Fruit fly (Drosophila melanogaster): Measurements from ENCODE around the gene CG45218.
A peak's percentile ranks its signal among the peaks of the same experiment; 100 is the strongest.

The CG45218 gene

DNA sequence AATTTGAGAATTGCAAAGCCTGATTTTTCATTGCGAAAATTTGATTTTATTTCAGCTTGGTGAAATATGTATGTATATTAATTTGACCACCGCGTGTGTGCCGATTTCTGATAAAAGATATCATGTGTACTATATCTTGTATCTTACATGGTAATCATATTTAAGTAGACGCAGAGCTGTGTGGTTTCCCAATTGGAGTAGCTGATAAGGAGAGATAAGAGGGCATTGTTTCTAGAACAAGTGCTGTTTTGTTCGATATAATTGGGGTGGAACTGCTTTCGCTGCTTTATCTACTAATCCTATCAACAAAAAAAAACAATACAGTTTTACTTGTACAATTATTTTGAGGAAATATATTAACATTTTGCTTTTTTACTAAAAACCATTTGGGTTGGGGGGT is 44.0 kb downstream of the CG45218 start:
- no peak for TF ChIP-seq sage (GFP tag; optimal IDR thresholded peaks at IDR 0.05)
- no peak for TF ChIP-seq fru (GFP tag; optimal IDR thresholded peaks at IDR 0.05)
- no peak for TF ChIP-seq jim (GFP tag; optimal IDR thresholded peaks at IDR 0.05)
- TF ChIP-seq Mio (GFP tag; optimal IDR thresholded peaks at IDR 0.05) = no peak
- no peak for TF ChIP-seq pan (optimal IDR thresholded peaks at IDR 0.05)
- no peak for TF ChIP-seq psq (GFP tag; optimal IDR thresholded peaks at IDR 0.05)
- no peak for TF ChIP-seq ey (GFP tag; optimal IDR thresholded peaks at IDR 0.05)
- TF ChIP-seq Abd-B (GFP tag; optimal IDR thresholded peaks at IDR 0.05) = no peak
- no peak for TF ChIP-seq CG9705 (GFP tag; optimal IDR thresholded peaks at IDR 0.05)
- TF ChIP-seq brk (GFP tag; optimal IDR thresholded peaks at IDR 0.05) = no peak
- TF ChIP-seq rgr (GFP tag; optimal IDR thresholded peaks at IDR 0.05) = no peak
- no peak for TF ChIP-seq Hr78 (GFP tag; optimal IDR thresholded peaks at IDR 0.05)
- peak in 1 of 2 experiments; percentile 22 for TF ChIP-seq foxo (GFP tag; optimal IDR thresholded peaks at IDR 0.05)
- peak; percentile 8 for TF ChIP-seq Sp1 (GFP tag; optimal IDR thresholded peaks at IDR 0.05)
- TF ChIP-seq Dfd (GFP tag; optimal IDR thresholded peaks at IDR 0.05) = no peak
- TF ChIP-seq GATAd (GFP tag; optimal IDR thresholded peaks at IDR 0.05) = no peak
- peak; percentile 7 for TF ChIP-seq h (GFP tag; optimal IDR thresholded peaks at IDR 0.05)
- TF ChIP-seq Rel (GFP tag; optimal IDR thresholded peaks at IDR 0.05) = no peak
- peak; percentile 98 for TF ChIP-seq Rel (tag; optimal IDR thresholded peaks at IDR 0.05)
- no peak for TF ChIP-seq lola (GFP tag; optimal IDR thresholded peaks at IDR 0.05)
- no peak for TF ChIP-seq Myc (optimal IDR thresholded peaks at IDR 0.05)
- TF ChIP-seq br (GFP tag; optimal IDR thresholded peaks at IDR 0.05) = peak; percentile 4
- no peak for TF ChIP-seq dsf (GFP tag; optimal IDR thresholded peaks at IDR 0.05; ENCODE audit: borderline replicate concordance)
- TF ChIP-seq sv (GFP tag; optimal IDR thresholded peaks at IDR 0.05) = no peak
- peak; percentile 9 for TF ChIP-seq Jra (GFP tag; optimal IDR thresholded peaks at IDR 0.05)

DNA sequence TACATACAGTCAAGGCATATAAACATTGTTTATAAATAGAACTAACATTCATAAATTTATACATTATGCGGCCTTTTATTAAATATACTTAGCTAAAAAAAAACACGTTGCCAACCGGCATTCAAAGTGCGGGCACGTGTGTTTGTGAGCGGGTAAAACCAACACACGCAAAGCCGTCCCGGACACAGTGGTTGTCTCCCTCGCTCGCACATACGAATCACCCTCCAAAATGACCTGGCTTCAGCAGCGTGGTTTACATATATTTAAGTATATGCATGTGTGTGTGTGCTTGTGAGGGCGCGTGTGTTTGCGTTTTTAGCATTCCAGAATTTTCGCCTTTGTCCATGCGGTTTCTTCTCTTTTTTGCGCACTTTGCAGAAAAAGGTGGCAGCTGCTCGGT is 47.1 kb downstream of the CG45218 start:
- no peak for TF ChIP-seq Dfd (GFP tag; optimal IDR thresholded peaks at IDR 0.05)
- TF ChIP-seq ey (GFP tag; optimal IDR thresholded peaks at IDR 0.05) = peak; percentile 4
- TF ChIP-seq CG32264 (GFP tag; optimal IDR thresholded peaks at IDR 0.05) = peak; percentile 30
- TF ChIP-seq usp (GFP tag; optimal IDR thresholded peaks at IDR 0.05) = no peak
- no peak for TF ChIP-seq dsf (GFP tag; optimal IDR thresholded peaks at IDR 0.05; ENCODE audit: borderline replicate concordance)
- TF ChIP-seq br (GFP tag; optimal IDR thresholded peaks at IDR 0.05) = no peak
- no peak for TF ChIP-seq Hnf4 (GFP tag; optimal IDR thresholded peaks at IDR 0.05)
- no peak for TF ChIP-seq CrebA (GFP tag; optimal IDR thresholded peaks at IDR 0.05; ENCODE audit: borderline replicate concordance)
- TF ChIP-seq sv (GFP tag; optimal IDR thresholded peaks at IDR 0.05) = no peak
- TF ChIP-seq sage (GFP tag; optimal IDR thresholded peaks at IDR 0.05) = peak; percentile 60
- no peak for TF ChIP-seq dl (GFP tag; optimal IDR thresholded peaks at IDR 0.05; ENCODE audit: insufficient read depth in 1 of 2, partially characterized antibody in 2 of 2)
- peak; percentile 69 for TF ChIP-seq N (GFP tag; optimal IDR thresholded peaks at IDR 0.05)
- peak; percentile 29 for TF ChIP-seq Hr78 (GFP tag; optimal IDR thresholded peaks at IDR 0.05)
- no peak for TF ChIP-seq Mio (GFP tag; optimal IDR thresholded peaks at IDR 0.05)
- TF ChIP-seq GATAd (GFP tag; optimal IDR thresholded peaks at IDR 0.05) = no peak
- no peak for TF ChIP-seq CG9705 (GFP tag; optimal IDR thresholded peaks at IDR 0.05)
- no peak for TF ChIP-seq pan (optimal IDR thresholded peaks at IDR 0.05)
- TF ChIP-seq Dif (GFP tag; optimal IDR thresholded peaks at IDR 0.05; ENCODE audit: partially characterized antibody) = peak; percentile 48
- TF ChIP-seq rgr (GFP tag; optimal IDR thresholded peaks at IDR 0.05) = peak; percentile 13
- no peak for TF ChIP-seq foxo (GFP tag; optimal IDR thresholded peaks at IDR 0.05)
- TF ChIP-seq OdsH (GFP tag; optimal IDR thresholded peaks at IDR 0.05) = no peak
- TF ChIP-seq dmrt93B (GFP tag; optimal IDR thresholded peaks at IDR 0.05) = no peak
- TF ChIP-seq jim (GFP tag; optimal IDR thresholded peaks at IDR 0.05) = no peak
- TF ChIP-seq woc (GFP tag; optimal IDR thresholded peaks at IDR 0.05) = no peak
- TF ChIP-seq Myc (optimal IDR thresholded peaks at IDR 0.05) = peak; percentile 56
- no peak for TF ChIP-seq Vsx2 (GFP tag; optimal IDR thresholded peaks at IDR 0.05; ENCODE audit: partially characterized antibody)
- no peak for TF ChIP-seq Abd-B (GFP tag; optimal IDR thresholded peaks at IDR 0.05)
- TF ChIP-seq psq (GFP tag; optimal IDR thresholded peaks at IDR 0.05) = no peak
- no peak for TF ChIP-seq Hr83 (GFP tag; optimal IDR thresholded peaks at IDR 0.05; ENCODE audit: poor library complexity, severe bottlenecking)
- no peak for TF ChIP-seq tai (GFP tag; optimal IDR thresholded peaks at IDR 0.05)
- TF ChIP-seq Rel (GFP tag; optimal IDR thresholded peaks at IDR 0.05) = peak; percentile 9
- TF ChIP-seq Rel (tag; optimal IDR thresholded peaks at IDR 0.05) = peak; percentile 34
- TF ChIP-seq brk (GFP tag; optimal IDR thresholded peaks at IDR 0.05) = peak; percentile 34
- TF ChIP-seq Sp1 (GFP tag; optimal IDR thresholded peaks at IDR 0.05) = no peak
- no peak for TF ChIP-seq HLH106 (tag; optimal IDR thresholded peaks at IDR 0.05)
- TF ChIP-seq fru (GFP tag; optimal IDR thresholded peaks at IDR 0.05) = peak; percentile 0
- TF ChIP-seq Jra (GFP tag; optimal IDR thresholded peaks at IDR 0.05) = peak; percentile 33
- peak; percentile 63 for TF ChIP-seq h (GFP tag; optimal IDR thresholded peaks at IDR 0.05)
- no peak for TF ChIP-seq lola (GFP tag; optimal IDR thresholded peaks at IDR 0.05)
